Worm (Caenorhabditis elegans) whole organism, young adult: ENCODE results near the gene tatn-1.

ENCODE experiments used
- lin-40 ChIP-seq: sonication (generic microtip); optimal IDR thresholded peaks from 2 replicates; lab custom pipeline; 2016; ENCODE audit warnings: missing genetic modification characterization, mild to moderate bottlenecking, missing compliant biosample characterization, missing genotype, missing genetic modification reagents
- madf-6 ChIP-seq: fragments of 200-800 bp; sonication (Bioruptor generic); IDR thresholded peaks from 2 replicates; pipeline ENCODE4 v1.3.6; 2022; ENCODE audit warnings: missing genetic modification reagents, missing genetic modification characterization, missing compliant biosample characterization

- TF ChIP-seq lin-40 (tag; lab: Kevin White, UChicago) (no peak), madf-6 (GFP tag; lab: Robert Waterston, UW) (no peak)
Observed at ce11 chrX:14761021-14761420, 29.8 kb upstream of the tatn-1 start, which contains the start of gene C05G5.5.
